Worm (Caenorhabditis elegans): ENCODE results near the gene gpr-1.

gpr-1 gene

DNA sequence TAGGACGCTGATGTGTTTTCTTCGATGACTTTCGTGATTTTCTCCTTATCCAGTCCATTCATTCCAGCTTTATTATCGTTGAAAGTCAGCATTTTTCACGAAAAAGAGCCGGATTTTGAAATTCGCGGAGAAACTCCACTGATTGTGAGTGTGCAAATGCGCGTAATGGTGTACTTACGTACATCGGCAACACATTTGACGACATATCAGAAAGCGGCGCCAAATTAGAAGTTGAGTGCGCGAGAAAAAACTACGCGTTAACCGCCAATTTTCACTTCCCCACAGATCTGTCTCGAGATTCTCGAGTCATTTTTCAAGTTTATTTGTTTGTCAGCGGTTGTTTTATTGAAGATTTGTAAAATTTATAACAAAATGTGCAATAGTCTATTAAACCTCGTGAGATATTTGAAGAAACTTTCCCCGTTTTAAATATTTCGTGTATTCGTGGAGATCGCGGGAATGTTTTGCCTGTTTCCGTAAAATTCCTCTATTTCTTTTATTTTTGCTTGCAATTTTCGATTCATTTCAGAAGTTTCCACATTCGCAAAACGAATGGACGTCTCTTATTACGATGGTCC lies at the start of gene gpr-1, which contains the start of gene polk-1:
Gene gpr-1, plus strand, starts transcription at position 528 of the 578 bp plus-strand sequence.
Gene polk-1, minus strand, starts transcription at position 186 of the 578 bp plus-strand sequence.
- TF ChIP-seq ets-7 (tag; optimal IDR thresholded peaks at IDR 0.05) (no peak), sea-1 (GFP tag; conservative IDR thresholded peaks at IDR 0.05) (no peak), ceh-36 (tag; optimal IDR thresholded peaks at IDR 0.05) (no peak), hmg-4 (GFP tag; optimal IDR thresholded peaks at IDR 0.05) (no peak), hnd-1 (tag; optimal IDR thresholded peaks at IDR 0.05) (no peak), tbx-37 (GFP tag; conservative IDR thresholded peaks at IDR 0.05) (no peak), ceh-13 (GFP tag; optimal IDR thresholded peaks at IDR 0.05) (no peak), flt-1 (GFP tag; IDR thresholded peaks at IDR 0.05) (no peak), F13C5.2 (tag; optimal IDR thresholded peaks at IDR 0.05) (no peak), scrt-1 (GFP tag; IDR thresholded peaks at IDR 0.05) (no peak), pes-1 (GFP tag; IDR thresholded peaks at IDR 0.05) (no peak), aly-1 (tag; optimal IDR thresholded peaks at IDR 0.05) (no peak), tbx-11 (GFP tag; IDR thresholded peaks at IDR 0.05) (no peak), ama-1 (optimal IDR thresholded peaks at IDR 0.05) (no peak), tra-4 (tag; optimal IDR thresholded peaks at IDR 0.05) (no peak)

DNA sequence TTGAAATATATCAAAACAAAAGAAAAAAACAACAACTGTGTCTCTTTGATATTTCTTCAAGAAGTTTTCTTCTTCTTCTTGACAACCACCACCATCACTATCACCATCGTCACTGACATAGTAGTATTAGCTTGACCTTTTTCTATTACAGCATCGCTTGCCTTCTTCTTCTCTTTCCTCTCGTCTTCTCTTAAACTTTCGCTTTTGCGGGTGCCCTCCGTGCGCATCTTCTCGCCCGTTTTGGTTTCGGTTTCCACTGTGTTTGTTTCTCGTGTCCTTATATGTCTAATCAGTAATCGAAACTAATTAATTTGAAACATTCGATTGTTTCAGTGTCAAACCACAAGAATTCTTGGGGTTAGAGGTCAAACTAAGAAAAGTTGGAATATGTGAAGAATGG lies 49.4 kb upstream of the gpr-1 start:
- no peak for TF ChIP-seq ama-1 (optimal IDR thresholded peaks at IDR 0.05)
- no peak for TF ChIP-seq scrt-1 (GFP tag; IDR thresholded peaks at IDR 0.05)
- no peak for TF ChIP-seq aly-1 (tag; optimal IDR thresholded peaks at IDR 0.05)
- TF ChIP-seq ets-7 (tag; optimal IDR thresholded peaks at IDR 0.05) = no peak
- no peak for TF ChIP-seq hnd-1 (tag; optimal IDR thresholded peaks at IDR 0.05)
- no peak for TF ChIP-seq ceh-36 (tag; optimal IDR thresholded peaks at IDR 0.05)
- TF ChIP-seq tbx-11 (GFP tag; IDR thresholded peaks at IDR 0.05) = no peak
- no peak for TF ChIP-seq hmg-4 (GFP tag; optimal IDR thresholded peaks at IDR 0.05)
- TF ChIP-seq sea-1 (GFP tag; conservative IDR thresholded peaks at IDR 0.05) = no peak
- TF ChIP-seq tbx-37 (GFP tag; conservative IDR thresholded peaks at IDR 0.05) = no peak
- TF ChIP-seq flt-1 (GFP tag; IDR thresholded peaks at IDR 0.05) = no peak
- TF ChIP-seq B0310.2 (tag; optimal IDR thresholded peaks at IDR 0.05) = no peak
- TF ChIP-seq pes-1 (GFP tag; IDR thresholded peaks at IDR 0.05) = no peak
- TF ChIP-seq ceh-13 (GFP tag; optimal IDR thresholded peaks at IDR 0.05) = no peak
- no peak for TF ChIP-seq tra-4 (tag; optimal IDR thresholded peaks at IDR 0.05)
- no peak for TF ChIP-seq F13C5.2 (tag; optimal IDR thresholded peaks at IDR 0.05)
- no peak for TF ChIP-seq hmbx-1 (tag; optimal IDR thresholded peaks at IDR 0.05)

DNA sequence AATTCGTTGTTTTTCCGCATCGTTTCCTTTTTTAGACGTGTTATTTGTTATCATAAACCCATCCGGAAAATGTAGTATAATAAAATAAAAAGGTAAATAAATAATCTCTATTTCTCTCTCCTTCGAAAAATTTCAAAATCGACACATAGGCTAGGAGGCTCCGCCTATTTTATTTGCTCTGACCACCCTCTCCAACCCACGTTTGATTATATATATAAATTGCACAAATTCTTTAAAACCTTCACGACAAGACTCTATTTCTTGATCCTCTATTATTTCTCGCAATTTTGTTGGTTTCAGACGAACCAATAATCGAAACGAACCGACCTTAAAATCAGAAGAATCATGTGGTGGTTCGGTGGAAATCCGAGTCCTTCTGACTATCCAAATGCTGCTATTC lies 47.9 kb upstream of the gpr-1 start, which contains the start of gene doxa-1:
Gene doxa-1, plus strand, starts transcription at position 301 of the 400 bp plus-strand sequence.
- no peak for TF ChIP-seq tbx-37 (GFP tag; conservative IDR thresholded peaks at IDR 0.05)
- no peak for TF ChIP-seq sea-1 (GFP tag; conservative IDR thresholded peaks at IDR 0.05)
- TF ChIP-seq aly-1 (tag; optimal IDR thresholded peaks at IDR 0.05) = no peak

DNA sequence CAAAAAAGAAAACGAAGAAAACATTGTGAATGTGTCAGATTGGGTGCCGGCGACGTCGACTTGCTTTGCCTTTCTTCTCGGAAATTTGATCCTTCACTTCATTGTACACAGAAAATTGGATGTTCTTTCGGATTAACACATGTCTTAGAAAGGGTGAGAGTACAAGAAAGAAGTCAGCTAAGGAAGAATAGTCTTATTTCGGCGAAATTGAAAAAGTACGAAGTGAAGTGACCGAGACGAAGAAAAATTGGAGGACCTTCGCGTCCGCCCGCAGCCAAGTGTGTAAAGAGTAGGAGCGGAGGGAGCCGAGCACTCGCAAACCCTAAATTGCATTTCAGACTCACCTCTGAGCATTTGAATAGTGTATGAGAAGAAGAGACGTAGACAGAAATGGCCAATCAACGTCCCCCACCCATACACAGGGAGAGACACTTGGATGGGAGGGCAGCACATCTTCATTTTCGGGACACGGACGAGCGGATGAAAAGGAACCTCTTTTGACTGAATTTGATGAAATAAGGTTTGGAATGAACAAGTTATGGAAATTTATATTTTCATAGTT lies 40.1 kb upstream of the gpr-1 start, which contains the start of gene glr-1:
Gene glr-1, minus strand, starts transcription at position 51 of the 562 bp plus-strand sequence.
- TF ChIP-seq ets-7 (tag; optimal IDR thresholded peaks at IDR 0.05) (no peak), pes-1 (GFP tag; IDR thresholded peaks at IDR 0.05) (no peak), hnd-1 (tag; optimal IDR thresholded peaks at IDR 0.05) (no peak), aly-1 (tag; optimal IDR thresholded peaks at IDR 0.05) (no peak), hmg-4 (GFP tag; optimal IDR thresholded peaks at IDR 0.05) (no peak), B0310.2 (tag; optimal IDR thresholded peaks at IDR 0.05) (no peak), ceh-13 (GFP tag; optimal IDR thresholded peaks at IDR 0.05) (no peak), ceh-36 (tag; optimal IDR thresholded peaks at IDR 0.05) (no peak), flt-1 (GFP tag; IDR thresholded peaks at IDR 0.05) (no peak), scrt-1 (GFP tag; IDR thresholded peaks at IDR 0.05) (no peak)

DNA sequence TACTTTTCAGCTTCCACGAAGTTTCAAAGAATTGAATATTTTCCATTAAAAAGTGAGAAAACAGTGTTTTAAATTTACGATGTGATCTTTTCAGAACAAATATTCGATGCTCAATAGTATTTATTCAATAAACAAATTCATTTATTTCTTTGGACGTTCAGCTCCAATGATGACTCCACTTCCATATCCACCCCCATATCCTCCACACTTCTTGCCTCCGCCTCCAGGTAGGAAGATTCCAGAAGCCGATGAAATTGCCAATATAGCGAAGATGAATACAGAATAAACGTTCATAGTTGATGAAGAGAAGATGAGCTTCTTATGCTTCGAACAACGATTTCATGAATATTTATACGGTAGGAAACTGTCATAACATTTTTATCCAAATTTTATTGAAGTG lies 39.5 kb upstream of the gpr-1 start, which contains the start of gene fip-3:
Gene fip-3, minus strand, starts transcription at position 294 of the 400 bp plus-strand sequence.
- TF ChIP-seq ceh-36 (tag; optimal IDR thresholded peaks at IDR 0.05) = no peak
- TF ChIP-seq ets-7 (tag; optimal IDR thresholded peaks at IDR 0.05) = no peak
- no peak for TF ChIP-seq tra-4 (tag; optimal IDR thresholded peaks at IDR 0.05)
- no peak for TF ChIP-seq B0310.2 (tag; optimal IDR thresholded peaks at IDR 0.05)
- no peak for TF ChIP-seq tbx-37 (GFP tag; conservative IDR thresholded peaks at IDR 0.05)
- no peak for TF ChIP-seq aly-1 (tag; optimal IDR thresholded peaks at IDR 0.05)
- no peak for TF ChIP-seq hmbx-1 (tag; optimal IDR thresholded peaks at IDR 0.05)
- no peak for TF ChIP-seq tbx-11 (GFP tag; IDR thresholded peaks at IDR 0.05)
- TF ChIP-seq hmg-4 (GFP tag; optimal IDR thresholded peaks at IDR 0.05) = no peak
- no peak for TF ChIP-seq scrt-1 (GFP tag; IDR thresholded peaks at IDR 0.05)
- no peak for TF ChIP-seq ama-1 (optimal IDR thresholded peaks at IDR 0.05)
- no peak for TF ChIP-seq pes-1 (GFP tag; IDR thresholded peaks at IDR 0.05)
- TF ChIP-seq ceh-13 (GFP tag; optimal IDR thresholded peaks at IDR 0.05) = no peak
- TF ChIP-seq sea-1 (GFP tag; conservative IDR thresholded peaks at IDR 0.05) = no peak
- no peak for TF ChIP-seq hnd-1 (tag; optimal IDR thresholded peaks at IDR 0.05)
- TF ChIP-seq F13C5.2 (tag; optimal IDR thresholded peaks at IDR 0.05) = no peak

DNA sequence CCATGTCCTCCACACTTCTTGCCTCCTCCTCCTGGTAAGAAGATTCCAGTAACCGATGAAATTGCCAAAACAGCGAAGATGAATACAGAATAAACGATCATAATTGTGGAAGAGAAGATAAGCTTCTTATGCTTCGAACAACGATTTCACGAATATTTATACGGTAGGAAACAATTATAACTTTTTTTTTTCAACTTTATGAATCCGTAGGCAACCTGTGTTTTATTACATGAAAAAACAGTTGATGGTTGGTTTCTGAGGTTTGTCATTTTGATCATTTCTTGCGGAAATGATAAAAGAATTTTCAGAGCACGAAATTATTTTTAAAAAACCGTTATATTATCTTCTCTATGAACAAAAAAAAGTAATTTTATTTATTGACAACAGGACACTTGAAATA lies 37.9 kb upstream of the gpr-1 start, which contains the start of gene fipr-16:
Gene fipr-16, minus strand, starts transcription at position 101 of the 400 bp plus-strand sequence.
- TF ChIP-seq ets-7 (tag; optimal IDR thresholded peaks at IDR 0.05) = no peak
- no peak for TF ChIP-seq aly-1 (tag; optimal IDR thresholded peaks at IDR 0.05)
- no peak for TF ChIP-seq ama-1 (optimal IDR thresholded peaks at IDR 0.05)
- TF ChIP-seq tbx-37 (GFP tag; conservative IDR thresholded peaks at IDR 0.05) = no peak
- no peak for TF ChIP-seq ceh-36 (tag; optimal IDR thresholded peaks at IDR 0.05)
- TF ChIP-seq sea-1 (GFP tag; conservative IDR thresholded peaks at IDR 0.05) = no peak
- TF ChIP-seq pes-1 (GFP tag; IDR thresholded peaks at IDR 0.05) = no peak
- TF ChIP-seq B0310.2 (tag; optimal IDR thresholded peaks at IDR 0.05) = no peak
- TF ChIP-seq tra-4 (tag; optimal IDR thresholded peaks at IDR 0.05) = no peak
- no peak for TF ChIP-seq hmg-4 (GFP tag; optimal IDR thresholded peaks at IDR 0.05)

DNA sequence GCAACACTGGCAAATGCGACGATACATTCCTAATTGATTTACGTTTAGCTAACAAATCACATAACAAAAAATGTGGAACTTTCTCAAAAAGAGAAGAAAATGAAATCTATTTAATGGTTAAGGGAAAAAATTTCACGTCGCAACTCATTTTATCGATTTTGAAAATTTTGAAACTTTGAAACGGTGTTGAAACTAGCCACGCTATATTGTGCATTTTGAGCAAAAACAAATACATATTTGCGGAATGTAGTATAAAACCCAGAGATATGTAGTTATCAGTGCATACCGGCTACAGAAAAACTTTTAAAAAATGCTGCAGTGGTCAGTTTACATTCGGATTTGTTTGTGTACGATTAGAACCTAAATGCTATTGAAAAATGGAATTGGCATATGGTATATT lies 35.1 kb upstream of the gpr-1 start, which contains the start of gene C06E1.7:
Gene C06E1.7, minus strand, starts transcription at position 101 of the 400 bp plus-strand sequence.
- no peak for TF ChIP-seq scrt-1 (GFP tag; IDR thresholded peaks at IDR 0.05)
